Worm (Caenorhabditis elegans) whole organism, L2 larva: ENCODE results near the gene C17A2.2.

Experiments used
- F13H6.1 ChIP-seq: sonication (generic microtip); optimal IDR thresholded peaks from 2 replicates; lab custom pipeline; 2016; ENCODE audit warnings: missing genetic modification characterization, missing compliant biosample characterization
- R02D3.7 ChIP-seq: fragments of 150-350 bp; optimal IDR thresholded peaks from 2 replicates; lab custom pipeline; 2014; ENCODE audit warnings: missing biosample characterization, missing genetic modification characterization
- alr-1 ChIP-seq: fragments of 150-350 bp; optimal IDR thresholded peaks from 2 replicates; lab custom pipeline; 2014; ENCODE audit warnings: missing biosample characterization, missing genetic modification characterization
- aly-2 ChIP-seq: fragments of 150-350 bp; optimal IDR thresholded peaks from 2 replicates; lab custom pipeline; 2014; ENCODE audit warnings: missing biosample characterization, missing genetic modification characterization
- ama-1 ChIP-seq: fragments of 150-350 bp; optimal IDR thresholded peaks from 2 replicates; lab custom pipeline; 2018; ENCODE audit warnings: inconsistent platforms
- blmp-1 ChIP-seq: sonication (generic microtip); optimal IDR thresholded peaks from 2 replicates; lab custom pipeline; 2017; ENCODE audit warnings: missing genetic modification characterization, mild to moderate bottlenecking, missing compliant biosample characterization, antibody characterized with exemption, moderate library complexity; ENCODE audit not compliant: insufficient read depth
- ceh-16 ChIP-seq: fragments of 150-350 bp; optimal IDR thresholded peaks from 2 replicates; lab custom pipeline; 2014; ENCODE audit warnings: missing biosample characterization, missing genetic modification characterization
- crh-2 ChIP-seq: sonication (generic microtip); optimal IDR thresholded peaks from 2 replicates; lab custom pipeline; 2017; ENCODE audit warnings: missing biosample characterization, missing genetic modification characterization
- dmd-4 ChIP-seq: sonication (generic microtip); optimal IDR thresholded peaks from 2 replicates; lab custom pipeline; 2017; ENCODE audit warnings: missing biosample characterization, missing genetic modification characterization
- egl-27 ChIP-seq: sonication (generic microtip); optimal IDR thresholded peaks from 3 replicates; lab custom pipeline; 2017; ENCODE audit warnings: missing biosample characterization, missing genetic modification reagents, missing genetic modification characterization
- elt-1 ChIP-seq: fragments of 150-350 bp; optimal IDR thresholded peaks from 2 replicates; lab custom pipeline; 2014; ENCODE audit warnings: missing biosample characterization, missing genetic modification characterization
- elt-3 ChIP-seq: sonication (generic microtip); optimal IDR thresholded peaks from 2 replicates; lab custom pipeline; 2017; ENCODE audit warnings: missing biosample characterization, missing genetic modification characterization
- fos-1 ChIP-seq: fragments of 150-350 bp; optimal IDR thresholded peaks from 2 replicates; lab custom pipeline; 2014; ENCODE audit warnings: missing biosample characterization, missing genetic modification characterization
- gmeb-1 ChIP-seq: fragments of 150-350 bp; optimal IDR thresholded peaks from 2 replicates; lab custom pipeline; 2014; ENCODE audit warnings: missing biosample characterization, missing genetic modification characterization
- lin-11 ChIP-seq: fragments of 150-350 bp; sonication (generic microtip); optimal IDR thresholded peaks from 2 replicates; lab custom pipeline; 2014; ENCODE audit warnings: missing biosample characterization, missing genetic modification characterization, inconsistent platforms, mixed read lengths
- lin-13 ChIP-seq: fragments of 150-350 bp; optimal IDR thresholded peaks from 2 replicates; lab custom pipeline; 2014; ENCODE audit warnings: missing biosample characterization, missing genetic modification reagents, missing genetic modification characterization
- lin-39 ChIP-seq: fragments of 150-350 bp; optimal IDR thresholded peaks from 2 replicates; lab custom pipeline; 2014; ENCODE audit warnings: missing biosample characterization, missing genetic modification reagents, missing genetic modification characterization
- lsy-2 ChIP-seq, 2 experiments: fragments of 150-350 bp in 1 of 2; sonication (generic microtip) in 1 of 2; optimal IDR thresholded peaks; 2 replicates each; lab custom pipeline; 2014 to 2017; ENCODE audit warnings: missing biosample characterization in 2 of 2, missing genetic modification characterization in 2 of 2
- mab-5 ChIP-seq: fragments of 150-350 bp; optimal IDR thresholded peaks from 2 replicates; lab custom pipeline; 2014; ENCODE audit warnings: missing biosample characterization, missing genetic modification characterization
- mbf-1 ChIP-seq: sonication (generic microtip); optimal IDR thresholded peaks from 2 replicates; lab custom pipeline; 2017; ENCODE audit warnings: missing biosample characterization, missing genetic modification characterization
- mdl-1 ChIP-seq, 2 experiments: fragments of 150-350 bp in 1 of 2; sonication (generic microtip) in 1 of 2; optimal IDR thresholded peaks; 2 replicates each; lab custom pipeline; 2017; ENCODE audit warnings: missing biosample characterization in 2 of 2, missing genetic modification characterization in 2 of 2
- nhr-11 ChIP-seq: fragments of 150-350 bp; optimal IDR thresholded peaks from 2 replicates; lab custom pipeline; 2014; ENCODE audit warnings: missing biosample characterization, missing genetic modification characterization
- nhr-237 ChIP-seq: fragments of 150-350 bp; optimal IDR thresholded peaks from 2 replicates; lab custom pipeline; 2014; ENCODE audit warnings: missing biosample characterization, missing genetic modification characterization
- nhr-25 ChIP-seq: fragments of 150-350 bp; sonication (generic microtip); optimal IDR thresholded peaks from 3 replicates; lab custom pipeline; 2014; ENCODE audit warnings: missing biosample characterization, missing genetic modification characterization
- peb-1 ChIP-seq: fragments of 150-350 bp; optimal IDR thresholded peaks from 2 replicates; lab custom pipeline; 2014; ENCODE audit warnings: missing biosample characterization, missing genetic modification characterization
- sem-4 ChIP-seq: fragments of 150-350 bp; optimal IDR thresholded peaks from 2 replicates; lab custom pipeline; 2014; ENCODE audit warnings: missing biosample characterization, missing genetic modification reagents, missing genetic modification characterization
- skn-1 ChIP-seq: sonication (generic microtip); optimal IDR thresholded peaks from 2 replicates; lab custom pipeline; 2017; ENCODE audit warnings: missing biosample characterization, missing genetic modification characterization
- snpc-4 ChIP-seq: fragments of 150-350 bp; optimal IDR thresholded peaks from 2 replicates; lab custom pipeline; 2014; ENCODE audit warnings: missing biosample characterization, missing genetic modification characterization
- unc-55 ChIP-seq: fragments of 150-350 bp; sonication (generic microtip); optimal IDR thresholded peaks from 3 replicates; lab custom pipeline; 2014; ENCODE audit warnings: missing biosample characterization, missing genetic modification reagents, missing genetic modification characterization
- unc-62 ChIP-seq: fragments of 150-350 bp; optimal IDR thresholded peaks from 2 replicates; lab custom pipeline; 2014; ENCODE audit warnings: missing biosample characterization, missing genetic modification reagents, missing genetic modification characterization
- zag-1 ChIP-seq: fragments of 150-350 bp; optimal IDR thresholded peaks from 2 replicates; lab custom pipeline; 2014; ENCODE audit warnings: missing biosample characterization, missing genetic modification characterization
- ztf-11 ChIP-seq: sonication (generic microtip); optimal IDR thresholded peaks from 2 replicates; lab custom pipeline; 2017; ENCODE audit warnings: missing biosample characterization, missing genetic modification characterization

Gene C17A2.2

ce11 chrII:3835915-3836314 is 10.2 kb upstream of the C17A2.2 start, which contains the start of gene oac-4:
oac-4 (minus strand) TSS chrII:3836015.
- TF ChIP-seq peb-1 (tag; lab: Kevin White, UChicago) (no peak), unc-62 (GFP tag; lab: Kevin White, UChicago) (no peak), aly-2 (no peak)

- no peak for TF ChIP-seq elt-1 (tag; lab: Kevin White, UChicago)
- no peak for TF ChIP-seq mbf-1 (tag; lab: Kevin White, UChicago)
- no peak for TF ChIP-seq elt-3 (tag; lab: Kevin White, UChicago)
- no peak for TF ChIP-seq sem-4 (tag; lab: Kevin White, UChicago)
- TF ChIP-seq dmd-4 (tag; lab: Kevin White, UChicago): no peak
- no peak for TF ChIP-seq R02D3.7 (tag; lab: Kevin White, UChicago)
- no peak for TF ChIP-seq F13H6.1 (tag; lab: Kevin White, UChicago)
- TF ChIP-seq skn-1 (tag; lab: Kevin White, UChicago): no peak
- no peak for TF ChIP-seq blmp-1 (tag; lab: Kevin White, UChicago)
- TF ChIP-seq nhr-25 (tag; lab: Kevin White, UChicago): no peak
- TF ChIP-seq aly-2: no peak
- no peak for TF ChIP-seq mab-5 (tag; lab: Kevin White, UChicago)
- TF ChIP-seq lin-39 (tag; lab: Kevin White, UChicago): no peak
- TF ChIP-seq ama-1 (lab: Kevin White, UChicago): no peak
Observed at ce11 chrII:3839562-3839961, 6.6 kb upstream of the C17A2.2 start, which contains the start of gene C17A2.4. C17A2.4 (plus strand) TSS chrII:3839862.

ce11 chrII:3843305-3843704 is 2.8 kb upstream of the C17A2.2 start, which contains the start of the genes C17A2.7 and C17A2.3:
C17A2.7 (minus strand) TSS chrII:3843405.
C17A2.3 (plus strand) TSS chrII:3843609.
- TF ChIP-seq lsy-2 (tag; optimal IDR thresholded peaks at IDR 0.05; lab: Kevin White, UChicago): no peak
- TF ChIP-seq skn-1 (tag; lab: Kevin White, UChicago): no peak
- TF ChIP-seq snpc-4: no peak
- TF ChIP-seq aly-2: no peak
- no peak for TF ChIP-seq ceh-16 (tag; lab: Kevin White, UChicago)
- TF ChIP-seq fos-1 (tag; lab: Kevin White, UChicago): no peak
- TF ChIP-seq egl-27 (tag; lab: Kevin White, UChicago): no peak
- TF ChIP-seq nhr-25 (tag; lab: Kevin White, UChicago): no peak
- TF ChIP-seq alr-1 (tag; lab: Kevin White, UChicago): no peak
- no peak for TF ChIP-seq nhr-237
- TF ChIP-seq ztf-11: no peak
- no peak for TF ChIP-seq mab-5 (tag; lab: Kevin White, UChicago)
- no peak for TF ChIP-seq elt-3 (tag; lab: Kevin White, UChicago)
- TF ChIP-seq ama-1 (lab: Kevin White, UChicago): no peak

- TF ChIP-seq lin-13 (GFP tag; lab: Kevin White, UChicago) (no peak), mab-5 (tag; lab: Kevin White, UChicago) (no peak), elt-1 (tag; lab: Kevin White, UChicago) (no peak), nhr-11 (no peak), mdl-1 (tag; optimal IDR thresholded peaks at IDR 0.05; lab: Kevin White, UChicago) (no peak), dmd-4 (tag; lab: Kevin White, UChicago) (no peak), aly-2 (no peak), crh-2 (tag; lab: Kevin White, UChicago) (no peak)
- TF ChIP-seq, all 48 proteins: peak for 0
Observed at ce11 chrII:3850655-3851054, 4.5 kb downstream of the C17A2.2 start, which contains the start of gene nhr-72. nhr-72 (minus strand) TSS chrII:3850755.

- TF ChIP-seq ama-1 (lab: Kevin White, UChicago) (no peak), skn-1 (tag; lab: Kevin White, UChicago) (no peak), lsy-2 (tag; optimal IDR thresholded peaks at IDR 0.05; lab: Kevin White, UChicago) (no peak), zag-1 (tag; lab: Kevin White, UChicago) (no peak), crh-2 (tag; lab: Kevin White, UChicago) (no peak), ceh-16 (tag; lab: Kevin White, UChicago) (no peak), lin-39 (tag; lab: Kevin White, UChicago) (no peak), blmp-1 (tag; lab: Kevin White, UChicago) (no peak), gmeb-1 (tag; lab: Kevin White, UChicago) (no peak), elt-3 (tag; lab: Kevin White, UChicago) (no peak), lin-11 (tag; lab: Kevin White, UChicago) (no peak), F13H6.1 (tag; lab: Kevin White, UChicago) (no peak), nhr-11 (no peak), snpc-4 (no peak), peb-1 (tag; lab: Kevin White, UChicago) (no peak), fos-1 (tag; lab: Kevin White, UChicago) (no peak), unc-55 (no peak)
Observed at ce11 chrII:3852654-3853053, 6.5 kb downstream of the C17A2.2 start, which contains the start of gene nhr-257. nhr-257 (plus strand) TSS chrII:3852954.
